Worm (Caenorhabditis elegans) whole organism, young adult: ENCODE measurements around the gene jtr-1.

Experiments
- atf-7 ChIP-seq: sonication (generic microtip); optimal IDR thresholded peaks from 2 replicates; lab custom pipeline; 2017; ENCODE audit warnings: mild to moderate bottlenecking, missing genetic modification characterization, missing compliant biosample characterization
- egl-18 ChIP-seq: fragments of 200-800 bp; sonication (Bioruptor generic); IDR thresholded peaks from 2 replicates; pipeline ENCODE4 v1.3.6; 2022; ENCODE audit warnings: missing genetic modification reagents, missing genetic modification characterization, missing compliant biosample characterization
- madf-10 ChIP-seq: sonication (generic microtip); optimal IDR thresholded peaks from 2 replicates; lab custom pipeline; 2016; ENCODE audit warnings: mild to moderate bottlenecking, missing genetic modification characterization, missing compliant biosample characterization
- pha-4 ChIP-seq: fragments of 150-350 bp; sonication (generic microtip); optimal IDR thresholded peaks from 2 replicates; lab custom pipeline; 2014; ENCODE audit warnings: missing biosample characterization, missing genetic modification reagents, missing genetic modification characterization
- ztf-25 ChIP-seq: fragments of 200-800 bp; sonication (Bioruptor generic); IDR thresholded peaks from 2 replicates; pipeline ENCODE4 v1.3.6; 2022; ENCODE audit warnings: missing genetic modification reagents, missing genetic modification characterization, missing compliant biosample characterization

- TF ChIP-seq pha-4 (tag; lab: Kevin White, UChicago) (no peak), egl-18 (no peak), madf-10 (tag; lab: Kevin White, UChicago) (no peak), ztf-25 (GFP tag; lab: Robert Waterston, UW) (no peak), atf-7 (no peak)
Measured at ce11 chrIV:1455006-1455405, 34.3 kb downstream of the jtr-1 start.
